Fruit fly (Drosophila melanogaster) Kc167 (cell line): Measurements from ENCODE around the gene CG43924.

Experiments
- h ChIP-seq: fragments of >200 bp; optimal IDR thresholded peaks from 3 replicates; lab custom pipeline; 2018; ENCODE audit warnings: missing external identifiers
- insv ChIP-seq: fragments of >200 bp; optimal IDR thresholded peaks from 3 replicates; lab custom pipeline; 2018; ENCODE audit warnings: missing external identifiers

- TF ChIP-seq insv (no peak), h (lab: Kevin White, UChicago) (no peak)
These were observed 49.8 kb upstream of the CG43924 start for dm6 chr2L:15760666-15761065.
